Fruit fly (Drosophila melanogaster) whole organism, embryonic: ENCODE measurements around the gene CG10341.
A peak's percentile ranks its signal among the peaks of the same experiment; 100 is the strongest.

ENCODE experiments used
- Atf3 ChIP-seq: fragments of 200-800 bp; sonication (Bioruptor generic); optimal IDR thresholded peaks from 3 replicates; lab custom pipeline; 2016; ENCODE audit warnings: missing biosample characterization, missing genetic modification characterization
- Bdp1 ChIP-seq: fragments of 200-800 bp; sonication (Bioruptor generic); optimal IDR thresholded peaks from 3 replicates; lab custom pipeline; 2016; ENCODE audit warnings: missing biosample characterization, missing genetic modification characterization
- CG10209 ChIP-seq: fragments of 200-800 bp; sonication (Bioruptor generic); optimal IDR thresholded peaks from 3 replicates; lab custom pipeline; 2017; ENCODE audit warnings: missing biosample characterization, mild to moderate bottlenecking, missing genetic modification characterization, missing genetic modification reagents
- CG10321 ChIP-seq: fragments of 200-800 bp; sonication (Bioruptor generic); IDR thresholded peaks from 2 replicates; pipeline ENCODE4 v1.3.6; 2022; ENCODE audit warnings: missing biosample characterization, missing genetic modification characterization
- CG10462 ChIP-seq: fragments of 200-800 bp; sonication (Bioruptor generic); optimal IDR thresholded peaks from 2 replicates; lab custom pipeline; 2016; ENCODE audit warnings: missing biosample characterization, missing genetic modification characterization
- CG11093 ChIP-seq: fragments of 200-800 bp; sonication (Bioruptor generic); IDR thresholded peaks from 3 replicates; pipeline ENCODE4 v1.3.6; 2022; ENCODE audit warnings: missing biosample characterization, missing genetic modification characterization
- CG11398 ChIP-seq: fragments of 200-800 bp; sonication (Bioruptor generic); optimal IDR thresholded peaks from 2 replicates; lab custom pipeline; 2016; ENCODE audit warnings: missing biosample characterization, missing genetic modification characterization
- CG12236 ChIP-seq: fragments of 200-800 bp; sonication (Bioruptor generic); optimal IDR thresholded peaks from 2 replicates; lab custom pipeline; 2016; ENCODE audit warnings: missing biosample characterization, missing genetic modification characterization
- CG12391 ChIP-seq: fragments of 200-800 bp; sonication (Bioruptor generic); optimal IDR thresholded peaks from 3 replicates; lab custom pipeline; 2018; ENCODE audit warnings: missing biosample characterization, mild to moderate bottlenecking, missing genetic modification characterization, moderate library complexity
- CG14965 ChIP-seq: fragments of 200-800 bp; sonication (Bioruptor generic); optimal IDR thresholded peaks from 2 replicates; lab custom pipeline; 2016; ENCODE audit warnings: missing biosample characterization, missing genetic modification characterization, borderline replicate concordance
- CG15269 ChIP-seq: fragments of 200-800 bp; sonication (Bioruptor generic); optimal IDR thresholded peaks from 2 replicates; lab custom pipeline; 2018; ENCODE audit warnings: missing biosample characterization, mild to moderate bottlenecking, missing genetic modification characterization, moderate library complexity
- CG17912 ChIP-seq: fragments of 200-800 bp; sonication (Bioruptor generic); optimal IDR thresholded peaks from 2 replicates; lab custom pipeline; 2018; ENCODE audit warnings: missing biosample characterization, mild to moderate bottlenecking, missing genetic modification characterization
- CG18599 ChIP-seq: fragments of 200-800 bp; sonication (Bioruptor generic); optimal IDR thresholded peaks from 3 replicates; lab custom pipeline; 2017; ENCODE audit warnings: missing biosample characterization, missing genetic modification characterization, mild to moderate bottlenecking, moderate library complexity, missing genetic modification reagents
- CG31365 ChIP-seq: fragments of 200-800 bp; sonication (Bioruptor generic); optimal IDR thresholded peaks from 2 replicates; lab custom pipeline; 2018; ENCODE audit warnings: missing biosample characterization, mild to moderate bottlenecking, missing genetic modification characterization
- CG3163 ChIP-seq: fragments of 200-800 bp; sonication (Bioruptor generic); optimal IDR thresholded peaks from 3 replicates; lab custom pipeline; 2016; ENCODE audit warnings: missing biosample characterization, missing genetic modification characterization
- CG34224 ChIP-seq: fragments of 200-800 bp; sonication (Bioruptor generic); IDR thresholded peaks from 3 replicates; pipeline ENCODE4 v1.3.6; 2022; ENCODE audit warnings: missing biosample characterization, missing genetic modification characterization; ENCODE audit not compliant: partially characterized antibody
- CG3847 ChIP-seq: fragments of 200-800 bp; sonication (Bioruptor generic); IDR thresholded peaks from 2 replicates; pipeline ENCODE4 v1.3.6; 2022; ENCODE audit warnings: missing biosample characterization, missing genetic modification characterization
- CG7271 ChIP-seq: fragments of 200-800 bp; sonication (Bioruptor generic); optimal IDR thresholded peaks from 2 replicates; lab custom pipeline; 2018; ENCODE audit warnings: missing biosample characterization, mild to moderate bottlenecking, missing genetic modification characterization, moderate library complexity
- CG7839 ChIP-seq: fragments of 200-800 bp; sonication (Bioruptor generic); optimal IDR thresholded peaks from 3 replicates; lab custom pipeline; 2018; ENCODE audit warnings: missing biosample characterization, mild to moderate bottlenecking, missing genetic modification characterization, moderate library complexity
- CG8290 ChIP-seq, 3 experiments: fragments of 200-800 bp; sonication (Bioruptor generic); optimal IDR thresholded peaks; 2 replicates each; lab custom pipeline; 2016 to 2019; ENCODE audit warnings: missing biosample characterization in 3 of 3, missing genetic modification characterization in 3 of 3, mild to moderate bottlenecking in 2 of 3, moderate library complexity in 1 of 3
- CG9215 ChIP-seq: fragments of 200-800 bp; sonication (Bioruptor generic); IDR thresholded peaks from 2 replicates; pipeline ENCODE4 v1.3.6; 2022; ENCODE audit warnings: missing biosample characterization, missing genetic modification characterization
- CG9817 ChIP-seq: fragments of 200-800 bp; sonication (Bioruptor generic); optimal IDR thresholded peaks from 2 replicates; lab custom pipeline; 2018; ENCODE audit warnings: missing biosample characterization, mild to moderate bottlenecking, missing genetic modification characterization, moderate library complexity
- CkIIα-i1 ChIP-seq: fragments of 200-800 bp; sonication (Bioruptor generic); IDR thresholded peaks from 2 replicates; pipeline ENCODE4 v1.3.6; 2022; ENCODE audit warnings: missing biosample characterization, missing genetic modification characterization
- D ChIP-seq, 2 experiments: fragments of 200-800 bp in 1 of 2; fragments of >200 bp in 1 of 2; sonication (Bioruptor generic) in 1 of 2; optimal IDR thresholded peaks; 2 replicates in 1 of 2; 3 replicates in 1 of 2; lab custom pipeline; 2017; ENCODE audit warnings: mild to moderate bottlenecking in 1 of 2, missing biosample characterization in 1 of 2, missing genetic modification characterization in 1 of 2, missing genetic modification reagents in 1 of 2
- Dbx ChIP-seq: fragments of 200-800 bp; sonication (Bioruptor generic); IDR thresholded peaks from 3 replicates; pipeline ENCODE4 v1.3.6; 2022; ENCODE audit warnings: missing biosample characterization, missing genetic modification characterization
- E2f2 ChIP-seq: fragments of 200-800 bp; sonication (Bioruptor generic); IDR thresholded peaks from 2 replicates; pipeline ENCODE4 v1.3.6; 2022; ENCODE audit warnings: missing biosample characterization, missing genetic modification characterization
- Ets65A ChIP-seq: fragments of 200-800 bp; sonication (Bioruptor generic); peaks from one replicate; lab custom pipeline; 2016; ENCODE audit warnings: missing biosample characterization, missing genetic modification characterization
- Fer2 ChIP-seq: fragments of 200-800 bp; sonication (Bioruptor generic); optimal IDR thresholded peaks from 2 replicates; lab custom pipeline; 2018; ENCODE audit warnings: missing biosample characterization, mild to moderate bottlenecking, missing genetic modification characterization, moderate library complexity
- Gug ChIP-seq: fragments of 200-800 bp; sonication (Bioruptor generic); IDR thresholded peaks from 4 replicates; pipeline ENCODE4 v1.3.6; 2022; ENCODE audit warnings: missing biosample characterization, missing genetic modification characterization
- NfI ChIP-seq: fragments of 200-800 bp; sonication (Bioruptor generic); optimal IDR thresholded peaks from 3 replicates; lab custom pipeline; 2018; ENCODE audit warnings: missing biosample characterization, mild to moderate bottlenecking, missing genetic modification characterization, moderate library complexity
- PHDP ChIP-seq: fragments of 200-800 bp; sonication (Bioruptor generic); optimal IDR thresholded peaks from 3 replicates; lab custom pipeline; 2018; ENCODE audit warnings: missing biosample characterization, mild to moderate bottlenecking, missing genetic modification characterization, moderate library complexity
- TFAM ChIP-seq: fragments of 200-800 bp; sonication (Bioruptor generic); optimal IDR thresholded peaks from 2 replicates; lab custom pipeline; 2017; ENCODE audit warnings: missing biosample characterization, missing genetic modification characterization, inconsistent platforms
- Trl ChIP-seq, 3 experiments: fragments of >200 bp in 2 of 3; fragments of 200-800 bp in 1 of 3; sonication (Bioruptor generic) in 1 of 3; optimal IDR thresholded peaks; 2 replicates in 1 of 3; 3 replicates in 2 of 3; lab custom pipeline; 2016 to 2017; ENCODE audit warnings: missing biosample characterization in 1 of 3, missing genetic modification characterization in 1 of 3
- YL-1 ChIP-seq: fragments of 200-800 bp; sonication (Bioruptor generic); optimal IDR thresholded peaks from 3 replicates; lab custom pipeline; 2017; ENCODE audit warnings: missing biosample characterization, mild to moderate bottlenecking, missing genetic modification characterization
- ac ChIP-seq: fragments of 200-800 bp; sonication (Bioruptor generic); optimal IDR thresholded peaks from 3 replicates; lab custom pipeline; 2017; ENCODE audit warnings: missing biosample characterization, mild to moderate bottlenecking, missing genetic modification characterization
- dati ChIP-seq: fragments of 200-800 bp; sonication (Bioruptor generic); IDR thresholded peaks from 2 replicates; pipeline ENCODE4 v1.3.6; 2022; ENCODE audit warnings: missing biosample characterization, missing genetic modification characterization
- ind ChIP-seq: fragments of 200-800 bp; sonication (Bioruptor generic); optimal IDR thresholded peaks from 3 replicates; lab custom pipeline; 2016; ENCODE audit warnings: missing biosample characterization, missing genetic modification characterization
- jumu ChIP-seq: fragments of 200-800 bp; sonication (Bioruptor generic); optimal IDR thresholded peaks from 3 replicates; lab custom pipeline; 2016; ENCODE audit warnings: missing biosample characterization, missing genetic modification characterization
- klu ChIP-seq: fragments of 200-800 bp; sonication (Bioruptor generic); IDR thresholded peaks from 2 replicates; pipeline ENCODE4 v1.3.6; 2022; ENCODE audit warnings: missing biosample characterization, missing genetic modification characterization
- kni ChIP-seq: fragments of 200-800 bp; sonication (Bioruptor generic); optimal IDR thresholded peaks from 3 replicates; lab custom pipeline; 2017; ENCODE audit warnings: mild to moderate bottlenecking, missing biosample characterization, missing genetic modification reagents, missing genetic modification characterization
- lmd ChIP-seq: fragments of 200-800 bp; sonication (Bioruptor generic); IDR thresholded peaks from 2 replicates; pipeline ENCODE4 v1.3.6; 2022; ENCODE audit warnings: missing biosample characterization, missing genetic modification characterization
- maf-S ChIP-seq: fragments of 200-800 bp; sonication (Bioruptor generic); optimal IDR thresholded peaks from 2 replicates; lab custom pipeline; 2016; ENCODE audit warnings: missing biosample characterization, missing genetic modification characterization
- phol ChIP-seq: fragments of 200-800 bp; sonication (Bioruptor generic); optimal IDR thresholded peaks from 3 replicates; lab custom pipeline; 2018; ENCODE audit warnings: missing biosample characterization, mild to moderate bottlenecking, missing genetic modification characterization, moderate library complexity
- seq ChIP-seq: fragments of 200-800 bp; sonication (Bioruptor generic); IDR thresholded peaks from 2 replicates; pipeline ENCODE4 v1.3.6; 2022; ENCODE audit warnings: missing biosample characterization, missing genetic modification characterization
- sna ChIP-seq: fragments of 200-800 bp; sonication (Bioruptor generic); IDR thresholded peaks from 2 replicates; pipeline ENCODE4 v1.3.6; 2022; ENCODE audit warnings: missing biosample characterization, missing genetic modification characterization; ENCODE audit not compliant: partially characterized antibody
- toy ChIP-seq: fragments of 200-800 bp; sonication (Bioruptor generic); IDR thresholded peaks from 2 replicates; pipeline ENCODE4 v1.3.6; 2022; ENCODE audit warnings: missing biosample characterization, missing genetic modification characterization
- usp ChIP-seq: fragments of >200 bp; optimal IDR thresholded peaks from 2 replicates; lab custom pipeline; 2017; ENCODE audit warnings: missing biosample characterization, missing genetic modification characterization
- vfl ChIP-seq: fragments of 200-800 bp; sonication (Bioruptor generic); optimal IDR thresholded peaks from 2 replicates; lab custom pipeline; 2016; ENCODE audit warnings: missing biosample characterization, missing genetic modification characterization
- wdn ChIP-seq: fragments of 200-800 bp; sonication (Bioruptor generic); IDR thresholded peaks from 2 replicates; pipeline ENCODE4 v1.3.6; 2022; ENCODE audit warnings: missing biosample characterization, missing genetic modification characterization

Gene CG10341

DNA sequence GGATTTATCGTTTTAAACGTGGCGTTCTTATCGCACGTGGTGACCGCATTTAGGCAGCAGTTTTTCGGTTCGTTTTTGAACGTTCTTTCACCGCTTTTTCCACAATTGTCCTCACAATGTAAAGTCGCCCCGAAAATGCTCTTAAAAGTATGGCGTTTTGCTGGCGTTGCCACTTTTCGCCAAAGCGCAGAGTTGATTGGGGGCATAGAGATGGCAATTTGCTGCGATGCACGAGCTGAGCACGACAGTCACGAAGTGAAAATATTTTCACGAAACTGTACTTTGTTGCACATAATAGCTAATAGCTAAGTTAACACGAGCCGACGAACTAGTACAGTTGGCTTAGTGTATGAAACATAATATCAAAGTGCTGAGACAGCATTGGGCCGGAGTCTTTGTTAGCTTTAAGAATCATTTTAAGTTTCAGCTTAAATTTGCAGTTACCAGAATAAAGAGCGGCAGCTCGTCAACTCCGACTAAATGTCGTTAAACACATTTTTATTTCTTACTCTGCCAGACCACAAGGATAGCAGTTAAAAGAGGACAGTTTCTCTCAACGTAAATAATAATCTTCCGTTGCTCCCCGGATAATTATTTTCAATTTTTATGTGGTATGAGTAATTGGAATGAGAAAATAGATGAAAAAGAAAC is 9.7 kb upstream of the CG10341 start, which contains the start of gene msl-1 (continued):
- peak; percentile 41 for TF ChIP-seq CG9817 (tag; lab: Kevin White, UChicago)
- no peak for TF ChIP-seq Trl (optimal IDR thresholded peaks at IDR 0.05; lab: Kevin White, UChicago)
- peak; percentile 15 for TF ChIP-seq Trl (GFP tag; optimal IDR thresholded peaks at IDR 0.05; lab: Kevin White, UChicago)
- TF ChIP-seq jumu (GFP tag; lab: Kevin White, UChicago), result peak; percentile 68
- TF ChIP-seq Bdp1 (GFP tag; lab: Kevin White, UChicago), result no peak
- peak; percentile 95 for TF ChIP-seq Ets65A
- no peak for TF ChIP-seq maf-S
- no peak for TF ChIP-seq usp
- no peak for TF ChIP-seq CG12236 (GFP tag; lab: Kevin White, UChicago)
- peak; percentile 69 for TF ChIP-seq wdn
- no peak for TF ChIP-seq ac (GFP tag; lab: Kevin White, UChicago)
- TF ChIP-seq sna (GFP tag; lab: Robert Waterston, UW), result peak; percentile 89
- no peak for TF ChIP-seq CG8290 (GFP tag; optimal IDR thresholded peaks at IDR 0.05; lab: Kevin White, UChicago)
- peak in 1 of 2 experiments; percentile 49 for TF ChIP-seq CG8290 (tag; optimal IDR thresholded peaks at IDR 0.05; lab: Kevin White, UChicago)
- TF ChIP-seq PHDP (tag; lab: Kevin White, UChicago), result no peak
- TF ChIP-seq seq (GFP tag; lab: Robert Waterston, UW), result no peak
- TF ChIP-seq CG10462, result no peak
- TF ChIP-seq kni, result no peak
- no peak for TF ChIP-seq CG10321 (GFP tag; lab: Robert Waterston, UW)
- TF ChIP-seq CG14965 (GFP tag; lab: Kevin White, UChicago), result no peak
- TF ChIP-seq TFAM (GFP tag; lab: Kevin White, UChicago), result no peak
- peak; percentile 12 for TF ChIP-seq vfl (GFP tag; lab: Kevin White, UChicago)
- no peak for TF ChIP-seq CG11398 (GFP tag; lab: Kevin White, UChicago)
- peak; percentile 40 for TF ChIP-seq NfI (GFP tag; lab: Kevin White, UChicago)
- peak; percentile 68 for TF ChIP-seq Dbx (GFP tag; lab: Robert Waterston, UW)
- TF ChIP-seq YL-1 (GFP tag; lab: Kevin White, UChicago), result peak; percentile 65
- TF ChIP-seq CG31365, result no peak
- TF ChIP-seq Gug (GFP tag; lab: Robert Waterston, UW), result peak; percentile 75; the same call in 1 of the 4 replicates
- TF ChIP-seq dati, result no peak
- peak; percentile 2 for TF ChIP-seq CG12391 (tag; lab: Kevin White, UChicago)
- peak; percentile 42 for TF ChIP-seq CG3163 (GFP tag; lab: Kevin White, UChicago)
- no peak for TF ChIP-seq CG7839
- peak; percentile 13 for TF ChIP-seq Atf3
- no peak for TF ChIP-seq klu
- TF ChIP-seq toy (GFP tag; lab: Robert Waterston, UW), result no peak
- no peak for TF ChIP-seq CG15269 (tag; lab: Kevin White, UChicago)
- TF ChIP-seq CG7271, result no peak
- peak; percentile 25 for TF ChIP-seq D (optimal IDR thresholded peaks at IDR 0.05; lab: Kevin White, UChicago)
- no peak for TF ChIP-seq D (GFP tag; optimal IDR thresholded peaks at IDR 0.05; lab: Kevin White, UChicago)
- TF ChIP-seq lmd (GFP tag; lab: Robert Waterston, UW), result peak; percentile 41; the same call in 1 of the 2 replicates
- no peak for TF ChIP-seq CG11093 (GFP tag; lab: Robert Waterston, UW)
- peak; percentile 25; the same call in 1 of the 2 replicates for TF ChIP-seq CG9215 (GFP tag; lab: Robert Waterston, UW)
- TF ChIP-seq CkIIα-i1 (GFP tag; lab: Robert Waterston, UW), result no peak
- TF ChIP-seq CG34224, result peak; percentile 90
- TF ChIP-seq CG10209, result no peak
- peak; percentile 45 for TF ChIP-seq CG17912 (GFP tag; lab: Kevin White, UChicago)
- no peak for TF ChIP-seq Fer2 (tag; lab: Kevin White, UChicago)
- TF ChIP-seq E2f2 (GFP tag; lab: Robert Waterston, UW), result peak; percentile 44; the same call in 1 of the 2 replicates
- peak; percentile 96 for TF ChIP-seq phol (tag; lab: Kevin White, UChicago)
- peak; percentile 38 for TF ChIP-seq ind (GFP tag; lab: Kevin White, UChicago)
- TF ChIP-seq CG3847, result peak; percentile 73
- no peak for TF ChIP-seq CG18599 (GFP tag; lab: Kevin White, UChicago)
